Worm (Caenorhabditis elegans) whole organism, L2 larva: Measurements from ENCODE around the gene dve-1.

Experiments used
- R02D3.7 ChIP-seq: fragments of 150-350 bp; optimal IDR thresholded peaks from 2 replicates; lab custom pipeline; 2014; ENCODE audit warnings: missing biosample characterization, missing genetic modification characterization
- ZK546.5 ChIP-seq: sonication (generic microtip); optimal IDR thresholded peaks from 2 replicates; lab custom pipeline; 2017; ENCODE audit warnings: missing biosample characterization, missing genetic modification characterization
- elt-3 ChIP-seq: sonication (generic microtip); optimal IDR thresholded peaks from 2 replicates; lab custom pipeline; 2017; ENCODE audit warnings: missing biosample characterization, missing genetic modification characterization
- gmeb-1 ChIP-seq: fragments of 150-350 bp; optimal IDR thresholded peaks from 2 replicates; lab custom pipeline; 2014; ENCODE audit warnings: missing biosample characterization, missing genetic modification characterization
- mdl-1 ChIP-seq, 2 experiments: fragments of 150-350 bp in 1 of 2; sonication (generic microtip) in 1 of 2; optimal IDR thresholded peaks; 2 replicates each; lab custom pipeline; 2017; ENCODE audit warnings: missing biosample characterization in 2 of 2, missing genetic modification characterization in 2 of 2
- nhr-237 ChIP-seq: fragments of 150-350 bp; optimal IDR thresholded peaks from 2 replicates; lab custom pipeline; 2014; ENCODE audit warnings: missing biosample characterization, missing genetic modification characterization
- snpc-4 ChIP-seq: fragments of 150-350 bp; optimal IDR thresholded peaks from 2 replicates; lab custom pipeline; 2014; ENCODE audit warnings: missing biosample characterization, missing genetic modification characterization
- unc-55 ChIP-seq: fragments of 150-350 bp; sonication (generic microtip); optimal IDR thresholded peaks from 3 replicates; lab custom pipeline; 2014; ENCODE audit warnings: missing biosample characterization, missing genetic modification reagents, missing genetic modification characterization

ce11 chrX:388728-389127 is 44.9 kb downstream of the dve-1 start, which contains the start of gene ceh-93:
- TF ChIP-seq snpc-4 (tag; lab: Kevin White, UChicago) (no peak), gmeb-1 (tag; lab: Kevin White, UChicago) (no peak), mdl-1 (tag; optimal IDR thresholded peaks at IDR 0.05; lab: Kevin White, UChicago) (no peak), nhr-237 (no peak), elt-3 (tag; lab: Kevin White, UChicago) (no peak), unc-55 (GFP tag; lab: Kevin White, UChicago) (peak; percentile 58), ZK546.5 (tag; lab: Kevin White, UChicago) (no peak), R02D3.7 (tag; lab: Kevin White, UChicago) (no peak)
